Worm (Caenorhabditis elegans): Measurements from ENCODE around the gene dnbp-1.
A peak's percentile ranks its signal among the peaks of the same experiment; 100 is the strongest.

dnbp-1 gene

DNA sequence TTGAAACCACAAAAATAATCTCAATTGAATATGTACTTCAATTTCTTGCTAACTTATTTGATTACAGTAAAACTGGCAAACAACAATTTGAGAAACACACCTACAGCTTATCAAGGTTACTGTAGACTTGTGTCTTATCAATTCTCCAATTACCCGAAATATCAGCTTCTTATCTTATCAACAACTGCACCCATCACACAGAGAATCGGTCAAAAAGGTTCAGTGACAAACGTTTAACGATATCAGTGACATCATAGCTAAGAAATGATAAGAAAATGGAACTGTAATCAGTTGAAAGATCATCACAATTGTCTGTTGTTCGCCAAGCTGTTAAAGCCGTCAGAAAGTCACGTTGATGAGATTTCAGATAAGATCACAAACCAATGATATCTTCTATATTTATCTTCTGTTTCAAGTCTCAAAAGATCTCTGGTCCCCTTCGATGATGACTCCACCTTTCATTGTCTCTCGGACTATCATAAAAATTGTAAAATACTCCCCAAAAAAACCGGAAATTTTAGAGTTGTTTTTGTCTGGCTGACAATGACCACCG lies 60.4 kb downstream of the dnbp-1 start (continued):
- peak; percentile 74 to 96 for TF ChIP-seq lsy-2 (tag; optimal IDR thresholded peaks at IDR 0.05)
- no peak for TF ChIP-seq ceh-28 (tag; optimal IDR thresholded peaks at IDR 0.05)
- TF ChIP-seq spr-3 (GFP tag; optimal IDR thresholded peaks at IDR 0.05) = no peak
- TF ChIP-seq php-3 (GFP tag; IDR thresholded peaks at IDR 0.05) = peak; percentile 96
- TF ChIP-seq lin-38 (GFP tag; IDR thresholded peaks at IDR 0.05) = no peak
- TF ChIP-seq mxl-3 (GFP tag; optimal IDR thresholded peaks at IDR 0.05) = peak; percentile 77
- no peak for TF ChIP-seq hif-1 (tag; optimal IDR thresholded peaks at IDR 0.05)
- no peak for TF ChIP-seq dmd-9 (GFP tag; IDR thresholded peaks at IDR 0.05)
- peak; percentile 93 for TF ChIP-seq nhr-6 (tag; optimal IDR thresholded peaks at IDR 0.05)
- TF ChIP-seq zfp-2 (tag; optimal IDR thresholded peaks at IDR 0.05) = no peak
- TF ChIP-seq T20F7.1 (GFP tag; optimal IDR thresholded peaks at IDR 0.05) = peak; percentile 72
- TF ChIP-seq tra-1 (GFP tag; IDR thresholded peaks at IDR 0.05) = peak; percentile 99
- TF ChIP-seq gei-8 (GFP tag; optimal IDR thresholded peaks at IDR 0.05) = peak; percentile 61
- TF ChIP-seq lin-1 (GFP tag; IDR thresholded peaks at IDR 0.05) = peak; percentile 98
- TF ChIP-seq zip-2 (tag; optimal IDR thresholded peaks at IDR 0.05) = peak; percentile 29
- TF ChIP-seq nhr-48 (tag; optimal IDR thresholded peaks at IDR 0.05) = peak; percentile 97
- peak; percentile 80 for TF ChIP-seq ztf-7 (tag; optimal IDR thresholded peaks at IDR 0.05)
- TF ChIP-seq dve-1 (tag; optimal IDR thresholded peaks at IDR 0.05; ENCODE audit: insufficient read depth) = peak; percentile 99
- TF ChIP-seq F37D6.2 (tag; optimal IDR thresholded peaks at IDR 0.05) = no peak
- no peak for TF ChIP-seq spr-1 (tag; optimal IDR thresholded peaks at IDR 0.05)
- no peak for TF ChIP-seq skn-1 (tag; optimal IDR thresholded peaks at IDR 0.05)
- no peak for TF ChIP-seq snpc-1.2 (GFP tag; IDR thresholded peaks at IDR 0.05)
- no peak for TF ChIP-seq Y5F2A.4 (GFP tag; optimal IDR thresholded peaks at IDR 0.05)
- peak; percentile 20 for TF ChIP-seq dpl-1 (GFP tag; optimal IDR thresholded peaks at IDR 0.05)
- no peak for TF ChIP-seq unc-39 (tag; optimal IDR thresholded peaks at IDR 0.05)
- TF ChIP-seq ZK337.2 (GFP tag; IDR thresholded peaks at IDR 0.05) = no peak
- TF ChIP-seq lin-13 (GFP tag; optimal IDR thresholded peaks at IDR 0.05) = peak; percentile 48
- no peak for TF ChIP-seq T26A8.4 (GFP tag; IDR thresholded peaks at IDR 0.05)
- TF ChIP-seq ama-1 (optimal IDR thresholded peaks at IDR 0.05) = no peak
- no peak for TF ChIP-seq unc-130 (GFP tag; optimal IDR thresholded peaks at IDR 0.05)
